Fruit fly (Drosophila melanogaster) whole organism, wandering third instar larva: ENCODE results near the gene CG7824.

Experiments
- Abd-B ChIP-seq: fragments of >200 bp; optimal IDR thresholded peaks from 2 replicates; lab custom pipeline; 2017; ENCODE audit warnings: missing biosample characterization, missing genetic modification characterization
- CG32264 ChIP-seq: fragments of 200-800 bp; sonication (Bioruptor generic); optimal IDR thresholded peaks from 2 replicates; lab custom pipeline; 2016; ENCODE audit warnings: missing biosample characterization, missing genetic modification characterization
- CG9705 ChIP-seq: fragments of 200-800 bp; sonication (Bioruptor generic); optimal IDR thresholded peaks from 2 replicates; lab custom pipeline; 2018; ENCODE audit warnings: missing biosample characterization, mild to moderate bottlenecking, missing genetic modification characterization
- CrebA ChIP-seq: fragments of 200-800 bp; sonication (Bioruptor generic); optimal IDR thresholded peaks from 2 replicates; lab custom pipeline; 2016; ENCODE audit warnings: missing biosample characterization, mild to moderate bottlenecking, missing genetic modification characterization, borderline replicate concordance
- Dif ChIP-seq: fragments of 200-275, 200-300 bp; sonication (Bioruptor generic); optimal IDR thresholded peaks from 2 replicates; lab custom pipeline; 2018; ENCODE audit warnings: missing biosample characterization, missing genetic modification characterization; ENCODE audit not compliant: partially characterized antibody
- GATAd ChIP-seq: sonication (Bioruptor generic); optimal IDR thresholded peaks from 2 replicates; lab custom pipeline; 2016; ENCODE audit warnings: missing biosample characterization, missing genetic modification characterization
- HLH106 ChIP-seq: fragments of 200-800 bp; optimal IDR thresholded peaks from 3 replicates; lab custom pipeline; 2019; ENCODE audit warnings: missing biosample characterization, mild to moderate bottlenecking, missing genetic modification characterization, moderate library complexity
- Hnf4 ChIP-seq: fragments of 200-800 bp; sonication (Bioruptor generic); optimal IDR thresholded peaks from 2 replicates; lab custom pipeline; 2016; ENCODE audit warnings: missing biosample characterization, mild to moderate bottlenecking, missing genetic modification characterization
- Hr78 ChIP-seq: fragments of >200 bp; optimal IDR thresholded peaks from 2 replicates; lab custom pipeline; 2017; ENCODE audit warnings: missing biosample characterization, missing genetic modification characterization
- Hr83 ChIP-seq: fragments of 200-300 bp; sonication (Bioruptor generic); optimal IDR thresholded peaks from 2 replicates; lab custom pipeline; 2016; ENCODE audit warnings: missing biosample characterization, mild to moderate bottlenecking, missing genetic modification characterization, moderate library complexity; ENCODE audit not compliant: poor library complexity, severe bottlenecking
- Jra ChIP-seq: sonication (Bioruptor generic); optimal IDR thresholded peaks from 2 replicates; lab custom pipeline; 2016; ENCODE audit warnings: missing biosample characterization, missing genetic modification characterization
- Mio ChIP-seq: sonication (Bioruptor generic); optimal IDR thresholded peaks from 2 replicates; lab custom pipeline; 2016; ENCODE audit warnings: missing biosample characterization, missing genetic modification characterization
- Myc ChIP-seq: fragments of >200 bp; optimal IDR thresholded peaks from 2 replicates; lab custom pipeline; 2017
- N ChIP-seq: fragments of >200 bp; optimal IDR thresholded peaks from 2 replicates; lab custom pipeline; 2018; ENCODE audit warnings: missing biosample characterization, missing external identifiers, missing genetic modification characterization
- OdsH ChIP-seq: fragments of 200-800 bp; sonication (Bioruptor generic); optimal IDR thresholded peaks from 2 replicates; lab custom pipeline; 2016; ENCODE audit warnings: missing biosample characterization, mild to moderate bottlenecking, missing genetic modification characterization
- Rel ChIP-seq, 2 experiments: fragments of 200-800 bp; sonication (Bioruptor generic) in 1 of 2; optimal IDR thresholded peaks; 2 replicates in 1 of 2; 3 replicates in 1 of 2; lab custom pipeline; 2016 to 2019; ENCODE audit warnings: mild to moderate bottlenecking in 2 of 2, missing biosample characterization in 2 of 2, missing genetic modification characterization in 2 of 2, moderate library complexity in 1 of 2
- Sp1 ChIP-seq: fragments of 200-800 bp; sonication (Bioruptor generic); optimal IDR thresholded peaks from 3 replicates; lab custom pipeline; 2019; ENCODE audit warnings: missing biosample characterization, mild to moderate bottlenecking, missing genetic modification characterization, moderate library complexity
- Vsx2 ChIP-seq: fragments of 200-300, 225-300 bp; sonication (Bioruptor generic); optimal IDR thresholded peaks from 2 replicates; lab custom pipeline; 2018; ENCODE audit warnings: missing biosample characterization, missing genetic modification characterization; ENCODE audit not compliant: partially characterized antibody
- brk ChIP-seq: fragments of 200-800 bp; sonication (Bioruptor generic); optimal IDR thresholded peaks from 2 replicates; lab custom pipeline; 2016; ENCODE audit warnings: missing biosample characterization, mild to moderate bottlenecking, missing genetic modification characterization
- dmrt93B ChIP-seq: fragments of 200-800 bp; sonication (Bioruptor generic); optimal IDR thresholded peaks from 2 replicates; lab custom pipeline; 2018; ENCODE audit warnings: missing biosample characterization, mild to moderate bottlenecking, missing genetic modification characterization
- dsf ChIP-seq: sonication (Bioruptor generic); optimal IDR thresholded peaks from 2 replicates; lab custom pipeline; 2016; ENCODE audit warnings: missing biosample characterization, missing genetic modification characterization, borderline replicate concordance
- ey ChIP-seq: fragments of 200-800 bp; sonication (Bioruptor generic); optimal IDR thresholded peaks from 2 replicates; lab custom pipeline; 2016; ENCODE audit warnings: missing biosample characterization, missing genetic modification characterization
- fru ChIP-seq: fragments of 200-800 bp; sonication (Bioruptor generic); optimal IDR thresholded peaks from 3 replicates; lab custom pipeline; 2016; ENCODE audit warnings: missing biosample characterization, mild to moderate bottlenecking, missing genetic modification characterization
- h ChIP-seq: fragments of 200-800 bp; sonication (Bioruptor generic); optimal IDR thresholded peaks from 3 replicates; lab custom pipeline; 2016; ENCODE audit warnings: missing biosample characterization, mild to moderate bottlenecking, missing genetic modification characterization
- pan ChIP-seq: fragments of >200 bp; optimal IDR thresholded peaks from 2 replicates; lab custom pipeline; 2017
- psq ChIP-seq: fragments of 200-800 bp; sonication (Bioruptor generic); optimal IDR thresholded peaks from 3 replicates; lab custom pipeline; 2017; ENCODE audit warnings: missing biosample characterization, mild to moderate bottlenecking, missing genetic modification characterization, moderate library complexity
- sage ChIP-seq: fragments of 200-800 bp; sonication (Bioruptor generic); optimal IDR thresholded peaks from 2 replicates; lab custom pipeline; 2016; ENCODE audit warnings: missing biosample characterization, mild to moderate bottlenecking, missing genetic modification characterization
- tai ChIP-seq: sonication (Bioruptor generic); optimal IDR thresholded peaks from 2 replicates; lab custom pipeline; 2016; ENCODE audit warnings: missing biosample characterization, missing genetic modification characterization
- usp ChIP-seq: fragments of >200 bp; optimal IDR thresholded peaks from 2 replicates; lab custom pipeline; 2017; ENCODE audit warnings: missing biosample characterization, missing genetic modification characterization

CG7824 gene

dm6 chr3R:29830925-29831324 lies 27.8 kb downstream of the CG7824 start:
- TF ChIP-seq brk (GFP tag; lab: Kevin White, UChicago), result no peak
- no peak for TF ChIP-seq tai (GFP tag; lab: Kevin White, UChicago)
- TF ChIP-seq Mio (GFP tag; lab: Kevin White, UChicago), result no peak
- TF ChIP-seq sage (GFP tag; lab: Kevin White, UChicago), result no peak
- TF ChIP-seq HLH106 (tag; lab: Kevin White, UChicago), result no peak
- no peak for TF ChIP-seq OdsH (GFP tag; lab: Kevin White, UChicago)
- no peak for TF ChIP-seq dmrt93B (GFP tag; lab: Kevin White, UChicago)
- no peak for TF ChIP-seq fru
- TF ChIP-seq CrebA, result no peak
- no peak for TF ChIP-seq ey (GFP tag; lab: Kevin White, UChicago)
- no peak for TF ChIP-seq usp (GFP tag; lab: Kevin White, UChicago)
- TF ChIP-seq N, result no peak
- TF ChIP-seq psq (GFP tag; lab: Kevin White, UChicago), result no peak
- no peak for TF ChIP-seq Abd-B (GFP tag; lab: Kevin White, UChicago)
- TF ChIP-seq dsf, result no peak
- TF ChIP-seq CG9705 (GFP tag; lab: Kevin White, UChicago), result no peak
- TF ChIP-seq Jra (GFP tag; lab: Kevin White, UChicago), result no peak
- TF ChIP-seq pan (lab: Kevin White, UChicago), result no peak
- no peak for TF ChIP-seq Hnf4
- TF ChIP-seq Rel (GFP tag; optimal IDR thresholded peaks at IDR 0.05; lab: Kevin White, UChicago), result no peak
- no peak for TF ChIP-seq Rel (tag; optimal IDR thresholded peaks at IDR 0.05; lab: Kevin White, UChicago)

- peak; percentile 37 for TF ChIP-seq Vsx2
- TF ChIP-seq Myc (lab: Kevin White, UChicago), result no peak
- TF ChIP-seq h (GFP tag; lab: Kevin White, UChicago), result no peak
- peak; percentile 14 for TF ChIP-seq Rel (GFP tag; optimal IDR thresholded peaks at IDR 0.05; lab: Kevin White, UChicago)
- TF ChIP-seq Rel (tag; optimal IDR thresholded peaks at IDR 0.05; lab: Kevin White, UChicago), result no peak
These were observed 29.4 kb downstream of the CG7824 start for dm6 chr3R:29829228-29829786.

- TF ChIP-seq h (GFP tag; lab: Kevin White, UChicago), result no peak
- no peak for TF ChIP-seq GATAd (GFP tag; lab: Kevin White, UChicago)
- no peak for TF ChIP-seq CG32264 (GFP tag; lab: Kevin White, UChicago)
- TF ChIP-seq psq (GFP tag; lab: Kevin White, UChicago), result no peak
- no peak for TF ChIP-seq Dif (GFP tag; lab: Kevin White, UChicago)
- no peak for TF ChIP-seq Sp1 (GFP tag; lab: Kevin White, UChicago)
- TF ChIP-seq Abd-B (GFP tag; lab: Kevin White, UChicago), result no peak
- no peak for TF ChIP-seq pan (lab: Kevin White, UChicago)
- TF ChIP-seq sage (GFP tag; lab: Kevin White, UChicago), result no peak
- TF ChIP-seq Myc (lab: Kevin White, UChicago), result no peak
- no peak for TF ChIP-seq Hr83 (GFP tag; lab: Kevin White, UChicago)
These were observed 40.1 kb downstream of the CG7824 start, which contains the start of gene neo for dm6 chr3R:29818434-29819268. Gene neo, plus strand, starts transcription at chr3R:29819131.

dm6 chr3R:29817664-29818063 lies 41.1 kb downstream of the CG7824 start, which contains the start of gene CG7829:
Gene CG7829, minus strand, starts transcription at chr3R:29817764.
- TF ChIP-seq Rel (GFP tag; optimal IDR thresholded peaks at IDR 0.05; lab: Kevin White, UChicago) (no peak), Rel (tag; optimal IDR thresholded peaks at IDR 0.05; lab: Kevin White, UChicago) (no peak), psq (GFP tag; lab: Kevin White, UChicago) (no peak), Hr78 (no peak), Myc (lab: Kevin White, UChicago) (no peak), pan (lab: Kevin White, UChicago) (no peak), HLH106 (tag; lab: Kevin White, UChicago) (no peak)

- TF ChIP-seq brk (GFP tag; lab: Kevin White, UChicago), result no peak
- no peak for TF ChIP-seq pan (lab: Kevin White, UChicago)
- no peak for TF ChIP-seq Dif (GFP tag; lab: Kevin White, UChicago)
These were observed 42.5 kb downstream of the CG7824 start, which contains the start of gene Vps16B for dm6 chr3R:29816266-29816665. Gene Vps16B, minus strand, starts transcription at chr3R:29816451.
